Comparison of ENCODE assay signal across 6 worm cellular contexts in the genomic region with DNA sequence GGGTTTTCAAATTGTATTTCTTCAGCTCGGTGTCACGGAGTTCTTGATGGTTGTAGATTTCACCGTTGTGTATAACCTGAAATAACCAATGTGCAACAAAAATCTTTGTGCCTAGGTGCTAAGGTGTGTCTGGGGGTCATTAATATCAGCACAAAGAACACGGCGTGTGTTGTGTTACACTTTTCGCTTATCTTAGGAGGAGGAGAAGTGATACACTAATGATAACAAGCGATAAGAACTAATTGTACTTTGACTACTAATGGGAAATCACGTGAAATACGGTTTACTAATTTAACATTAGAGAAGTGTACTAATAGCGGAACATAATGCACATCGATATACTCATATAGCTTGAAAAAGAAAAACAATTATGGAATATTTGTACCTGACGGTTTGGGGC.
TF ChIP-seq lines count a peak whose summit lies in the region.

No protein-coding gene starts in this region.

TF ChIP-seq in whole organism, L1 larva, 84 proteins besides CTCF, POLR2A, EP300 and RAD21 (continues in another document):
- TF ChIP-seq nhr-20 (tag; optimal IDR thresholded peaks at IDR 0.05; lab: Kevin White, UChicago), result peak; percentile 63
- TF ChIP-seq sptf-1 (tag; optimal IDR thresholded peaks at IDR 0.05; lab: Kevin White, UChicago), result no peak
- peak; percentile 42 for TF ChIP-seq nhr-90 (tag; optimal IDR thresholded peaks at IDR 0.05; lab: Kevin White, UChicago; ENCODE audit: poor library complexity)
- TF ChIP-seq unc-62 (GFP tag; optimal IDR thresholded peaks at IDR 0.05; lab: Kevin White, UChicago), result no peak
- peak; percentile 7 for TF ChIP-seq pqm-1 (tag; optimal IDR thresholded peaks at IDR 0.05; lab: Kevin White, UChicago)
- no peak for TF ChIP-seq egl-27 (tag; optimal IDR thresholded peaks at IDR 0.05; lab: Kevin White, UChicago)
- peak; percentile 15 for TF ChIP-seq snu-23 (GFP tag; optimal IDR thresholded peaks at IDR 0.05; lab: Kevin White, UChicago)
- TF ChIP-seq C34B4.2 (tag; optimal IDR thresholded peaks at IDR 0.05; lab: Kevin White, UChicago), result no peak
- no peak for TF ChIP-seq irx-1 (tag; optimal IDR thresholded peaks at IDR 0.05; lab: Kevin White, UChicago)
- no peak for TF ChIP-seq nhr-237 (tag; optimal IDR thresholded peaks at IDR 0.05; lab: Kevin White, UChicago)
- TF ChIP-seq elt-3 (tag; optimal IDR thresholded peaks at IDR 0.05; lab: Kevin White, UChicago), result peak; percentile 59 to 97 (median 92)
- no peak for TF ChIP-seq pag-3 (tag; optimal IDR thresholded peaks at IDR 0.05; lab: Kevin White, UChicago; ENCODE audit: borderline replicate concordance, insufficient read depth)
- TF ChIP-seq blmp-1 (tag; optimal IDR thresholded peaks at IDR 0.05; lab: Kevin White, UChicago), result peak; percentile 59
- TF ChIP-seq nhr-19 (GFP tag; conservative IDR thresholded peaks at IDR 0.05; lab: Robert Waterston, UW), result peak; percentile 63

TF ChIP-seq in whole organism, L2 larva, 48 proteins besides CTCF, POLR2A, EP300 and RAD21:
- TF ChIP-seq unc-39 (tag; optimal IDR thresholded peaks at IDR 0.05; lab: Kevin White, UChicago) (no peak), F13H6.1 (tag; optimal IDR thresholded peaks at IDR 0.05; lab: Kevin White, UChicago) (peak; percentile 26), sma-9 (GFP tag; optimal IDR thresholded peaks at IDR 0.05; lab: Kevin White, UChicago) (peak; percentile 94), sma-9 (tag; optimal IDR thresholded peaks at IDR 0.05; lab: Kevin White, UChicago) (no peak), nhr-21 (tag; optimal IDR thresholded peaks at IDR 0.05; lab: Kevin White, UChicago) (peak; percentile 23), gmeb-1 (tag; optimal IDR thresholded peaks at IDR 0.05; lab: Kevin White, UChicago) (peak; percentile 49), nhr-12 (tag; optimal IDR thresholded peaks at IDR 0.05; lab: Kevin White, UChicago) (no peak), fos-1 (tag; optimal IDR thresholded peaks at IDR 0.05; lab: Kevin White, UChicago) (peak; percentile 93), nhr-129 (tag; optimal IDR thresholded peaks at IDR 0.05; lab: Kevin White, UChicago) (peak; percentile 37), sma-3 (GFP tag; optimal IDR thresholded peaks at IDR 0.05; lab: Kevin White, UChicago) (peak; percentile 33), nhr-11 (tag; optimal IDR thresholded peaks at IDR 0.05; lab: Kevin White, UChicago) (no peak), crh-2 (tag; optimal IDR thresholded peaks at IDR 0.05; lab: Kevin White, UChicago) (peak; percentile 49), skn-1 (tag; optimal IDR thresholded peaks at IDR 0.05; lab: Kevin White, UChicago) (no peak)
TF ChIP-seq in whole organism, L2 larva: peak in this region for 8.

TF ChIP-seq in whole organism, L3 larva, 47 proteins besides CTCF, POLR2A, EP300 and RAD21:
- TF ChIP-seq elt-2 (tag; optimal IDR thresholded peaks at IDR 0.05; lab: Kevin White, UChicago), result peak; percentile 94
- peak; percentile 42 for TF ChIP-seq nhr-43 (tag; optimal IDR thresholded peaks at IDR 0.05; lab: Kevin White, UChicago; ENCODE audit: poor library complexity, severe bottlenecking)
- no peak for TF ChIP-seq ceh-82 (tag; optimal IDR thresholded peaks at IDR 0.05; lab: Kevin White, UChicago)
- TF ChIP-seq jun-1 (tag; optimal IDR thresholded peaks at IDR 0.05; lab: Kevin White, UChicago), result peak; percentile 74
- TF ChIP-seq fkh-2 (tag; optimal IDR thresholded peaks at IDR 0.05; lab: Kevin White, UChicago), result no peak
- peak; percentile 74 for TF ChIP-seq pha-4 (tag; optimal IDR thresholded peaks at IDR 0.05; lab: Kevin White, UChicago)
- no peak for TF ChIP-seq unc-62 (GFP tag; optimal IDR thresholded peaks at IDR 0.05; lab: Kevin White, UChicago)
- TF ChIP-seq nhr-25 (tag; optimal IDR thresholded peaks at IDR 0.05; lab: Kevin White, UChicago), result peak; percentile 52
- peak; percentile 48 for TF ChIP-seq nhr-23 (tag; optimal IDR thresholded peaks at IDR 0.05; lab: Kevin White, UChicago)
- no peak for TF ChIP-seq skn-1 (tag; optimal IDR thresholded peaks at IDR 0.05; lab: Kevin White, UChicago)
- peak; percentile 48 for TF ChIP-seq lin-39 (tag; optimal IDR thresholded peaks at IDR 0.05; lab: Kevin White, UChicago)
- TF ChIP-seq ztf-4 (tag; optimal IDR thresholded peaks at IDR 0.05; lab: Kevin White, UChicago), result no peak
- peak; percentile 97 for TF ChIP-seq pqm-1 (tag; optimal IDR thresholded peaks at IDR 0.05; lab: Kevin White, UChicago)
- TF ChIP-seq elt-3 (tag; optimal IDR thresholded peaks at IDR 0.05; lab: Kevin White, UChicago), result peak; percentile 9 to 97 (median 97)

TF ChIP-seq in whole organism, L4 larva, 104 proteins besides CTCF, POLR2A, EP300 and RAD21 (continues in another document):
- no peak for TF ChIP-seq cey-2 (tag; optimal IDR thresholded peaks at IDR 0.05; lab: Kevin White, UChicago; ENCODE audit: borderline replicate concordance, insufficient read depth)
- no peak for TF ChIP-seq F49E8.2 (tag; optimal IDR thresholded peaks at IDR 0.05; lab: Kevin White, UChicago; ENCODE audit: borderline replicate concordance)
- TF ChIP-seq saeg-2 (GFP tag; IDR thresholded peaks at IDR 0.05; lab: Robert Waterston, UW), result no peak
- peak; percentile 64; the same call in 1 of the 2 replicates for TF ChIP-seq php-3 (GFP tag; IDR thresholded peaks at IDR 0.05; lab: Robert Waterston, UW)
- peak; percentile 31 for TF ChIP-seq T20F7.1 (GFP tag; optimal IDR thresholded peaks at IDR 0.05; lab: Kevin White, UChicago)
- no peak for TF ChIP-seq daf-16 (GFP tag; optimal IDR thresholded peaks at IDR 0.05; lab: Kevin White, UChicago)
- peak; percentile 73 for TF ChIP-seq daf-16 (tag; optimal IDR thresholded peaks at IDR 0.05; lab: Kevin White, UChicago)
- TF ChIP-seq tag-97 (GFP tag; IDR thresholded peaks at IDR 0.05; lab: Robert Waterston, UW), result no peak
- peak in 1 of 2 experiments; percentile 25 for TF ChIP-seq lsy-2 (tag; optimal IDR thresholded peaks at IDR 0.05; lab: Kevin White, UChicago)
- peak; percentile 17 for TF ChIP-seq gei-8 (GFP tag; optimal IDR thresholded peaks at IDR 0.05; lab: Kevin White, UChicago)
- no peak for TF ChIP-seq vab-7 (GFP tag; IDR thresholded peaks at IDR 0.05; lab: Robert Waterston, UW)
- no peak for TF ChIP-seq lin-1 (GFP tag; IDR thresholded peaks at IDR 0.05; lab: Robert Waterston, UW)
- TF ChIP-seq mxl-2 (GFP tag; conservative IDR thresholded peaks at IDR 0.05; lab: Robert Waterston, UW), result 0 out of 2 replicates have a peak, but pooled peaks have one; percentile 32
- TF ChIP-seq mdt-29 (GFP tag; IDR thresholded peaks at IDR 0.05; lab: Robert Waterston, UW), result no peak
- TF ChIP-seq lin-13 (GFP tag; optimal IDR thresholded peaks at IDR 0.05; lab: Kevin White, UChicago), result no peak
- TF ChIP-seq hmg-1.1 (GFP tag; IDR thresholded peaks at IDR 0.05; lab: Robert Waterston, UW), result no peak

TF ChIP-seq in whole organism, late embryonic, 69 proteins besides CTCF, POLR2A, EP300 and RAD21:
- TF ChIP-seq elt-2 (tag; optimal IDR thresholded peaks at IDR 0.05; lab: Kevin White, UChicago) (peak; percentile 95), T23F11.4 (GFP tag; optimal IDR thresholded peaks at IDR 0.05; lab: Kevin White, UChicago) (no peak)

TF ChIP-seq in whole organism, young adult, 124 proteins besides CTCF, POLR2A, EP300 and RAD21:
- TF ChIP-seq nhr-80 (tag; optimal IDR thresholded peaks at IDR 0.05; lab: Kevin White, UChicago), result peak; percentile 63
- no peak for TF ChIP-seq rcor-1 (GFP tag; IDR thresholded peaks at IDR 0.05; lab: Robert Waterston, UW)
- no peak for TF ChIP-seq aptf-2 (GFP tag; conservative IDR thresholded peaks at IDR 0.05; lab: Robert Waterston, UW)
- no peak for TF ChIP-seq K12H6.12 (tag; optimal IDR thresholded peaks at IDR 0.05; lab: Kevin White, UChicago)
- TF ChIP-seq cebp-1 (GFP tag; IDR thresholded peaks at IDR 0.05; lab: Robert Waterston, UW), result no peak
- peak; percentile 4 for TF ChIP-seq cebp-1 (tag; optimal IDR thresholded peaks at IDR 0.05; lab: Kevin White, UChicago)
- no peak for TF ChIP-seq ceh-40 (GFP tag; IDR thresholded peaks at IDR 0.05; lab: Robert Waterston, UW)
